Worm (Caenorhabditis elegans): ENCODE measurements around the gene unc-76.
"Not testable (repeated sequence)": the region's sequence is repeated elsewhere in the genome, so short reads cannot be mapped to it uniquely, and the experiment has no call there.

unc-76 gene

ce11 chrV:15028896-15029519 lies 42.6 kb upstream of the unc-76 start, which contains the start of gene F14H8.8:
Gene F14H8.8 (plus strand): TSS chrV:15029469.
- no peak for TF ChIP-seq aly-2 (tag; optimal IDR thresholded peaks at IDR 0.05)
- no peak for TF ChIP-seq mab-5 (tag; optimal IDR thresholded peaks at IDR 0.05)
- TF ChIP-seq nhr-10 (tag; optimal IDR thresholded peaks at IDR 0.05) = no peak
- no peak for TF ChIP-seq F13H6.1 (tag; optimal IDR thresholded peaks at IDR 0.05)
- no peak for TF ChIP-seq unc-39 (tag; optimal IDR thresholded peaks at IDR 0.05)
- TF ChIP-seq snpc-4 (tag; optimal IDR thresholded peaks at IDR 0.05) = peak; percentile 94
- TF ChIP-seq nhr-237 (tag; optimal IDR thresholded peaks at IDR 0.05) = no peak
- peak; percentile 10 for TF ChIP-seq gmeb-1 (tag; optimal IDR thresholded peaks at IDR 0.05)
- no peak for TF ChIP-seq ztf-11 (tag; optimal IDR thresholded peaks at IDR 0.05)
- no peak for TF ChIP-seq alr-1 (tag; optimal IDR thresholded peaks at IDR 0.05)
- no peak for TF ChIP-seq unc-62 (GFP tag; optimal IDR thresholded peaks at IDR 0.05)
- peak; percentile 9 for TF ChIP-seq ceh-16 (tag; optimal IDR thresholded peaks at IDR 0.05)
- TF ChIP-seq lin-13 (GFP tag; optimal IDR thresholded peaks at IDR 0.05) = no peak
- peak; percentile 64 for TF ChIP-seq sma-3 (GFP tag; optimal IDR thresholded peaks at IDR 0.05)
- no peak for TF ChIP-seq nhr-11 (tag; optimal IDR thresholded peaks at IDR 0.05)
- TF ChIP-seq R02D3.7 (tag; optimal IDR thresholded peaks at IDR 0.05) = no peak
- TF ChIP-seq ceh-82 (tag; optimal IDR thresholded peaks at IDR 0.05) = no peak
- no peak for TF ChIP-seq skn-1 (tag; optimal IDR thresholded peaks at IDR 0.05)
- TF ChIP-seq nhr-129 (tag; optimal IDR thresholded peaks at IDR 0.05) = no peak
- TF ChIP-seq fos-1 (tag; optimal IDR thresholded peaks at IDR 0.05) = peak; percentile 11
- TF ChIP-seq nhr-21 (tag; optimal IDR thresholded peaks at IDR 0.05) = peak; percentile 18
- no peak for TF ChIP-seq elt-3 (tag; optimal IDR thresholded peaks at IDR 0.05)
- no peak for TF ChIP-seq lsy-2 (tag; optimal IDR thresholded peaks at IDR 0.05)

- not testable (repeated sequence) for TF ChIP-seq ceh-16, nhr-10, lsy-2 (tag; optimal IDR thresholded peaks at IDR 0.05)
Observed at ce11 chrV:15031373-15031772, 40.2 kb upstream of the unc-76 start, which contains the start of gene cng-1. Gene cng-1 (minus strand): TSS chrV:15031473.

ce11 chrV:15036769-15037168 lies 34.8 kb upstream of the unc-76 start, which contains the start of gene melo-3:
Gene melo-3 (minus strand): TSS chrV:15036869.
- not testable (repeated sequence) for TF ChIP-seq lin-39, lsy-2, gmeb-1 (tag; optimal IDR thresholded peaks at IDR 0.05)

DNA sequence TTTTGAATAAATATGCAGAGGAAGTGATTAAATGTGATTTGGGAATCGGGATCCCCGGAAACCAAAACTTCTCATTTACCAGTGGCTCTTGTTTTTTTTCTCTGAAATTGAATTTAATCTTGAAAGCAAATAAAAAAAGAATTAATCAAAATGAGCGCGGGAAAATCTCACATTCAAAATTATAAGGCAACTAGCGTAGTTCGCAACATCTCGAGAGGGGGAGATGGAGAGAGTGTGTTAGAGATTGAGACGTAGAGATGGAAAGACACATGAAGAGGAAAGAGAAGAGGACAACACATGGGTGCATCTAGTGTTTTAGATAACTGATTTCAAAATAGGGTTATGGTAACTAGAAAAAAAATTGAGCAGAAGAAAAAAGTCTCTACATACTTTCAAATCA lies 23.5 kb upstream of the unc-76 start, which contains the start of gene sdc-3:
Gene sdc-3 (minus strand): TSS at position 101 of the 400 bp plus-strand sequence.
- TF ChIP-seq ama-1 (optimal IDR thresholded peaks at IDR 0.05) = no peak
- peak; percentile 28 for TF ChIP-seq C34F6.9 (tag; optimal IDR thresholded peaks at IDR 0.05)
- no peak for TF ChIP-seq dmd-4 (tag; optimal IDR thresholded peaks at IDR 0.05)
- TF ChIP-seq fos-1 (tag; optimal IDR thresholded peaks at IDR 0.05) = peak; percentile 18
- no peak for TF ChIP-seq aly-2 (tag; optimal IDR thresholded peaks at IDR 0.05)
- no peak for TF ChIP-seq egl-27 (tag; optimal IDR thresholded peaks at IDR 0.05)
- TF ChIP-seq nhr-129 (tag; optimal IDR thresholded peaks at IDR 0.05) = no peak

- TF ChIP-seq aly-2 (tag; optimal IDR thresholded peaks at IDR 0.05) = no peak
- no peak for TF ChIP-seq nhr-237 (tag; optimal IDR thresholded peaks at IDR 0.05)
- no peak for TF ChIP-seq egl-27 (tag; optimal IDR thresholded peaks at IDR 0.05)
- TF ChIP-seq zag-1 (tag; optimal IDR thresholded peaks at IDR 0.05) = no peak
- TF ChIP-seq unc-55 (GFP tag; optimal IDR thresholded peaks at IDR 0.05) = no peak
- no peak for TF ChIP-seq R02D3.7 (tag; optimal IDR thresholded peaks at IDR 0.05)
- TF ChIP-seq elt-3 (tag; optimal IDR thresholded peaks at IDR 0.05) = no peak
- no peak for TF ChIP-seq alr-1 (tag; optimal IDR thresholded peaks at IDR 0.05)
- no peak for TF ChIP-seq nhr-10 (tag; optimal IDR thresholded peaks at IDR 0.05)
- no peak for TF ChIP-seq unc-62 (GFP tag; optimal IDR thresholded peaks at IDR 0.05)
- no peak for TF ChIP-seq nhr-25 (tag; optimal IDR thresholded peaks at IDR 0.05)
- TF ChIP-seq nhr-77 (tag; optimal IDR thresholded peaks at IDR 0.05) = no peak
- no peak for TF ChIP-seq skn-1 (tag; optimal IDR thresholded peaks at IDR 0.05)
- TF ChIP-seq ceh-82 (tag; optimal IDR thresholded peaks at IDR 0.05) = no peak
- no peak for TF ChIP-seq nhr-129 (tag; optimal IDR thresholded peaks at IDR 0.05)
- TF ChIP-seq nhr-21 (tag; optimal IDR thresholded peaks at IDR 0.05) = no peak
- TF ChIP-seq lin-39 (tag; optimal IDR thresholded peaks at IDR 0.05) = no peak
- no peak for TF ChIP-seq ztf-1 (GFP tag; conservative IDR thresholded peaks at IDR 0.05)
- no peak for TF ChIP-seq ZK546.5 (tag; optimal IDR thresholded peaks at IDR 0.05)
Observed at ce11 chrV:15051720-15052119, 19.8 kb upstream of the unc-76 start.

All from whole organism, L2 larva.